Fruit fly (Drosophila melanogaster): ENCODE data around the gene CG31288.

dm6 chr3R:25249145-25250141 is 49.9 kb downstream of the CG31288 start, which contains the start of gene Nup358:
- TF ChIP-seq kay (GFP tag; ENCODE audit: borderline replicate concordance): no peak
- TF ChIP-seq CG12768 (GFP tag; optimal IDR thresholded peaks at IDR 0.05): no peak
- TF ChIP-seq CG7101 (tag; optimal IDR thresholded peaks at IDR 0.05): peak; percentile 28
- TF ChIP-seq Mnt (GFP tag; optimal IDR thresholded peaks at IDR 0.05): peak; percentile 49
- TF ChIP-seq Hr96 (GFP tag; optimal IDR thresholded peaks at IDR 0.05): no peak
- TF ChIP-seq CG5204 (GFP tag; optimal IDR thresholded peaks at IDR 0.05): no peak
- no peak for TF ChIP-seq Clk (GFP tag; optimal IDR thresholded peaks at IDR 0.05)
- TF ChIP-seq tj (GFP tag; optimal IDR thresholded peaks at IDR 0.05): peak; percentile 98
- TF ChIP-seq CG33017 (tag; optimal IDR thresholded peaks at IDR 0.05): no peak
- TF ChIP-seq cnc (optimal IDR thresholded peaks at IDR 0.05): peak; percentile 20 to 70
- no peak for TF ChIP-seq pad (GFP tag; optimal IDR thresholded peaks at IDR 0.05)
- TF ChIP-seq CG7045 (GFP tag; optimal IDR thresholded peaks at IDR 0.05): no peak
- TF ChIP-seq CG14711 (tag; optimal IDR thresholded peaks at IDR 0.05): no peak
- TF ChIP-seq CG11617 (GFP tag; optimal IDR thresholded peaks at IDR 0.05): peak; percentile 30
